Fruit fly (Drosophila melanogaster) whole organism, prepupa: ENCODE data around the gene nAChRalpha5.
A peak's percentile ranks its signal among the peaks of the same experiment; 100 is the strongest.

Experiments used
- Blimp-1 ChIP-seq: fragments of 200-800 bp; sonication (Bioruptor generic); optimal IDR thresholded peaks from 3 replicates; lab custom pipeline; 2017; ENCODE audit warnings: missing biosample characterization, missing genetic modification characterization, mild to moderate bottlenecking, moderate library complexity, missing genetic modification reagents
- CG10631 ChIP-seq: fragments of 200-800 bp; sonication (Bioruptor generic); optimal IDR thresholded peaks from 2 replicates; lab custom pipeline; 2016; ENCODE audit warnings: missing biosample characterization, missing genetic modification characterization
- CG11762 ChIP-seq: fragments of 200-800 bp; sonication (Bioruptor generic); optimal IDR thresholded peaks from 3 replicates; lab custom pipeline; 2016; ENCODE audit warnings: missing biosample characterization, missing genetic modification characterization; ENCODE audit not compliant: insufficient read depth
- CG1621 ChIP-seq: fragments of 200-800 bp; sonication (Bioruptor generic); optimal IDR thresholded peaks from 3 replicates; lab custom pipeline; 2018; ENCODE audit warnings: missing biosample characterization, mild to moderate bottlenecking, missing genetic modification characterization
- CG16779 ChIP-seq: fragments of 200-800 bp; sonication (Bioruptor generic); optimal IDR thresholded peaks from 3 replicates; lab custom pipeline; 2017; ENCODE audit warnings: missing biosample characterization, mild to moderate bottlenecking, missing genetic modification characterization
- CG3032 ChIP-seq: fragments of 200-800 bp; optimal IDR thresholded peaks from 2 replicates; lab custom pipeline; 2019; ENCODE audit warnings: missing biosample characterization, mild to moderate bottlenecking, missing genetic modification characterization, moderate library complexity
- CG34406 ChIP-seq: fragments of 200-800 bp; sonication (Bioruptor generic); optimal IDR thresholded peaks from 3 replicates; lab custom pipeline; 2016; ENCODE audit warnings: missing biosample characterization, missing genetic modification characterization
- CG3919 ChIP-seq: fragments of 200-800 bp; sonication (Bioruptor generic); optimal IDR thresholded peaks from 3 replicates; lab custom pipeline; 2016; ENCODE audit warnings: missing biosample characterization, missing genetic modification characterization
- CG6276 ChIP-seq: fragments of 200-800 bp; sonication (Bioruptor generic); optimal IDR thresholded peaks from 2 replicates; lab custom pipeline; 2017; ENCODE audit warnings: missing biosample characterization, mild to moderate bottlenecking, missing genetic modification characterization
- CG6854 ChIP-seq: fragments of 200-800 bp; sonication (Bioruptor generic); optimal IDR thresholded peaks from 2 replicates; lab custom pipeline; 2017; ENCODE audit warnings: missing biosample characterization, mild to moderate bottlenecking, missing genetic modification characterization
- CG7368 ChIP-seq: fragments of 200-800 bp; sonication (Bioruptor generic); optimal IDR thresholded peaks from 3 replicates; lab custom pipeline; 2016; ENCODE audit warnings: missing biosample characterization, missing genetic modification characterization
- CG8319 ChIP-seq: fragments of 200-800 bp; sonication (Bioruptor generic); optimal IDR thresholded peaks from 3 replicates; lab custom pipeline; 2016; ENCODE audit warnings: missing biosample characterization, missing genetic modification characterization
- CG8632 ChIP-seq: fragments of 200-800 bp; sonication (Bioruptor generic); optimal IDR thresholded peaks from 3 replicates; lab custom pipeline; 2016; ENCODE audit warnings: missing biosample characterization, missing genetic modification characterization
- Eip78C ChIP-seq: fragments of 200-800 bp; sonication (Bioruptor generic); peaks from one replicate; lab custom pipeline; 2016; ENCODE audit warnings: missing biosample characterization, missing genetic modification characterization
- Eip93F ChIP-seq: fragments of 200-800 bp; sonication (Bioruptor generic); optimal IDR thresholded peaks from 2 replicates; lab custom pipeline; 2016; ENCODE audit warnings: missing biosample characterization, mild to moderate bottlenecking, missing genetic modification characterization
- Gug ChIP-seq: fragments of 200-800 bp; sonication (Bioruptor generic); IDR thresholded peaks from 2 replicates; pipeline ENCODE4 v1.3.6; 2022; ENCODE audit warnings: missing biosample characterization, missing genetic modification characterization
- Hr38 ChIP-seq: sonication (Bioruptor generic); optimal IDR thresholded peaks from 2 replicates; lab custom pipeline; 2016; ENCODE audit warnings: missing biosample characterization, missing genetic modification characterization
- Hr39 ChIP-seq: fragments of 200-800 bp; sonication (Bioruptor generic); optimal IDR thresholded peaks from 2 replicates; lab custom pipeline; 2016; ENCODE audit warnings: missing biosample characterization, missing genetic modification characterization
- Lpt ChIP-seq: fragments of 200-800 bp; sonication (Bioruptor generic); optimal IDR thresholded peaks from 3 replicates; lab custom pipeline; 2016; ENCODE audit warnings: missing biosample characterization, missing genetic modification characterization
- Met ChIP-seq: fragments of 200-800 bp; sonication (Bioruptor generic); optimal IDR thresholded peaks from 3 replicates; lab custom pipeline; 2016; ENCODE audit warnings: missing biosample characterization, missing genetic modification characterization
- Smox ChIP-seq: fragments of 200-800 bp; sonication (Bioruptor generic); optimal IDR thresholded peaks from 3 replicates; lab custom pipeline; 2016; ENCODE audit warnings: missing biosample characterization, missing genetic modification characterization
- Sox102F ChIP-seq: fragments of 200-800 bp; sonication (Bioruptor generic); optimal IDR thresholded peaks from 2 replicates; lab custom pipeline; 2016; ENCODE audit warnings: missing biosample characterization, mild to moderate bottlenecking, missing genetic modification characterization
- Sox15 ChIP-seq: fragments of 200-800 bp; sonication (Bioruptor generic); optimal IDR thresholded peaks from 3 replicates; lab custom pipeline; 2016; ENCODE audit warnings: missing biosample characterization, missing genetic modification characterization
- achi ChIP-seq: fragments of 200-800 bp; sonication (Bioruptor generic); optimal IDR thresholded peaks from 3 replicates; lab custom pipeline; 2016; ENCODE audit warnings: missing biosample characterization, missing genetic modification characterization
- dac ChIP-seq: fragments of 200-800 bp; sonication (Bioruptor generic); optimal IDR thresholded peaks from 2 replicates; lab custom pipeline; 2017; ENCODE audit warnings: missing biosample characterization, mild to moderate bottlenecking, missing genetic modification characterization
- eg ChIP-seq: fragments of 200-800 bp; sonication (Bioruptor generic); IDR thresholded peaks from 3 replicates; pipeline ENCODE4 v1.3.6; 2022; ENCODE audit warnings: missing biosample characterization, missing genetic modification characterization
- fd59A ChIP-seq: fragments of 200-800 bp; sonication (Bioruptor generic); optimal IDR thresholded peaks from 2 replicates; lab custom pipeline; 2017; ENCODE audit warnings: missing biosample characterization, mild to moderate bottlenecking, missing genetic modification characterization, missing genetic modification reagents
- fkh ChIP-seq: fragments of 200-800 bp; sonication (Bioruptor generic); optimal IDR thresholded peaks from 3 replicates; lab custom pipeline; 2017; ENCODE audit warnings: missing biosample characterization, mild to moderate bottlenecking, missing genetic modification characterization, moderate library complexity
- lz ChIP-seq: fragments of 200-800 bp; sonication (Bioruptor generic); optimal IDR thresholded peaks from 3 replicates; lab custom pipeline; 2016; ENCODE audit warnings: missing biosample characterization, missing genetic modification characterization
- net ChIP-seq: fragments of 200-800 bp; sonication (Bioruptor generic); optimal IDR thresholded peaks from 3 replicates; lab custom pipeline; 2016; ENCODE audit warnings: missing biosample characterization, missing genetic modification characterization
- pdm3 ChIP-seq: fragments of 200-800 bp; sonication (Bioruptor generic); optimal IDR thresholded peaks from 3 replicates; lab custom pipeline; 2016; ENCODE audit warnings: missing biosample characterization, missing genetic modification characterization
- salr ChIP-seq, 2 experiments: fragments of 200-800 bp; sonication (Bioruptor generic); optimal IDR thresholded peaks; 3 replicates each; lab custom pipeline; 2016 to 2018; ENCODE audit warnings: missing biosample characterization in 2 of 2, missing genetic modification characterization in 2 of 2, mild to moderate bottlenecking in 1 of 2
- spab ChIP-seq: fragments of 200-800 bp; sonication (Bioruptor generic); optimal IDR thresholded peaks from 2 replicates; lab custom pipeline; 2017; ENCODE audit warnings: missing biosample characterization, mild to moderate bottlenecking, missing genetic modification characterization, missing genetic modification reagents
- ss ChIP-seq, 2 experiments: fragments of 200-800 bp; sonication (Bioruptor generic); optimal IDR thresholded peaks; 2 replicates in 1 of 2; 3 replicates in 1 of 2; lab custom pipeline; 2017 to 2018; ENCODE audit warnings: mild to moderate bottlenecking in 2 of 2, missing biosample characterization in 2 of 2, missing genetic modification characterization in 2 of 2, moderate library complexity in 1 of 2
- topi ChIP-seq: fragments of 200-800 bp; sonication (Bioruptor generic); optimal IDR thresholded peaks from 3 replicates; lab custom pipeline; 2016; ENCODE audit warnings: missing biosample characterization, missing genetic modification characterization
- vri ChIP-seq: fragments of 200-800 bp; sonication (Bioruptor generic); optimal IDR thresholded peaks from 3 replicates; lab custom pipeline; 2016; ENCODE audit warnings: missing biosample characterization, mild to moderate bottlenecking, missing genetic modification characterization

nAChRalpha5 gene

DNA sequence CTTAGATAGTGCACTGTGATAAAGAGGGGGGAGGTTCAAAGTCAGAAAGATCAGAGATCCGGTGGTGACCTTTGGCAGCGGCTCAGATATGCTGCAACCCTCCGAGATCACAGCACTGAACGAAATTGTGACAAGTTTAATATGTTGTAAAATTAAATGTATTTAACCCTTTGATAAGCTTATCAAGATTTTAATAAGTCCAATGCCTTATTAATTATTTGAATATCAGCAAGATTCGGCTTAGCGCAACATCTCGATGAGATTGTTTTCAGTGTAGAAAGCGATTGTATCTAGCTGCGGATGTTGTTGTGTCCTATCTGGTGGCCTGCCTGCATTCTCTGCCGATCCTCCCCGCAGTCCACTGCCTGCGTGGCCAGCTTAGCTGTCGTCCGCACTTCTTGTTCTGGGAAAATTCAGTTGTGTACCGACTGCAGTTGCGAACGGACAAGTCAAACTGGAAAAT, 7.2 kb downstream of the nAChRalpha5 start, which contains the start of gene NimC4 (continued):
- TF ChIP-seq net (peak; percentile 58), CG6276 (GFP tag; lab: Kevin White, UChicago) (peak; percentile 25), dac (GFP tag; lab: Kevin White, UChicago) (peak; percentile 11), vri (GFP tag; lab: Kevin White, UChicago) (no peak), Hr39 (GFP tag; lab: Kevin White, UChicago) (no peak), CG3032 (tag; lab: Kevin White, UChicago) (no peak), spab (GFP tag; lab: Kevin White, UChicago) (peak; percentile 33), CG8632 (GFP tag; lab: Kevin White, UChicago) (peak; percentile 17), topi (no peak), Sox102F (GFP tag; lab: Kevin White, UChicago) (no peak), CG11762 (GFP tag; lab: Kevin White, UChicago) (peak; percentile 42), Smox (GFP tag; lab: Kevin White, UChicago) (no peak), achi (GFP tag; lab: Kevin White, UChicago) (peak; percentile 37), Lpt (GFP tag; lab: Kevin White, UChicago) (peak; percentile 53), Eip78C (GFP tag; lab: Kevin White, UChicago) (peak; percentile 82), CG34406 (GFP tag; lab: Kevin White, UChicago) (peak; percentile 19), salr (GFP tag; optimal IDR thresholded peaks at IDR 0.05; lab: Kevin White, UChicago) (peak; percentile 30 to 39), Hr38 (GFP tag; lab: Kevin White, UChicago) (no peak), Met (no peak), eg (GFP tag; lab: Robert Waterston, UW) (peak; percentile 74; the same call in 2 of the 3 replicates), pdm3 (peak; percentile 51), Blimp-1 (no peak), CG10631 (GFP tag; lab: Kevin White, UChicago) (peak; percentile 52), Sox15 (no peak), fkh (GFP tag; lab: Kevin White, UChicago) (no peak), CG7368 (GFP tag; lab: Kevin White, UChicago) (peak; percentile 0), CG8319 (GFP tag; lab: Kevin White, UChicago) (no peak), Gug (GFP tag; lab: Robert Waterston, UW) (peak; percentile 78), CG16779 (tag; lab: Kevin White, UChicago) (peak; percentile 47), lz (GFP tag; lab: Kevin White, UChicago) (no peak), ss (GFP tag; optimal IDR thresholded peaks at IDR 0.05; lab: Kevin White, UChicago) (peak; percentile 10 to 55), CG3919 (GFP tag; lab: Kevin White, UChicago) (peak; percentile 58), fd59A (GFP tag; lab: Kevin White, UChicago) (peak; percentile 27)

DNA sequence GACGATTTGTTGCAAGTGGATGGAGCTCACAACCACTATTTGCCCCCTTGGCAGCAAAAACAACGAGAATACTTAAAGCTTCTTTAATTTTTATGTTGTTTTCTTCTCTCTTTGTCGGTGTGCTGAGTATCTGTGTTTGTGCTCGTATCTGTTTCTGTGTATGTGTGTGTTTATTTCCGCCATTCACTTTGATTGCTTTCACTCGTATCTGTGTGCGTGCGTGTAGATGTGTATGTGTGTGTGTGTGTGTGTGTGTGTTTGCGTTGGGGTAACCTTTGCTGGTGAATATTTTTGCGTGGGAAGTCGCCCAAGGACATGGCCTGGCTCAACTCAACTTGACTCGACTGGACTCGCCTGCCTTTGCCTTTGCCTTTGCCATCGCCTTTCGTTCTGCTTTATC, 10.0 kb downstream of the nAChRalpha5 start:
- TF ChIP-seq CG1621 (tag; lab: Kevin White, UChicago) = no peak
- TF ChIP-seq Gug (GFP tag; lab: Robert Waterston, UW) = no peak
- TF ChIP-seq CG3032 (tag; lab: Kevin White, UChicago) = no peak
- TF ChIP-seq Sox15 = no peak
- no peak for TF ChIP-seq ss (GFP tag; optimal IDR thresholded peaks at IDR 0.05; lab: Kevin White, UChicago)
- TF ChIP-seq CG6854 (GFP tag; lab: Kevin White, UChicago) = no peak
- TF ChIP-seq CG34406 (GFP tag; lab: Kevin White, UChicago) = no peak
- no peak for TF ChIP-seq Eip93F (GFP tag; lab: Kevin White, UChicago)
- TF ChIP-seq, all 60 proteins: peak for 0

DNA sequence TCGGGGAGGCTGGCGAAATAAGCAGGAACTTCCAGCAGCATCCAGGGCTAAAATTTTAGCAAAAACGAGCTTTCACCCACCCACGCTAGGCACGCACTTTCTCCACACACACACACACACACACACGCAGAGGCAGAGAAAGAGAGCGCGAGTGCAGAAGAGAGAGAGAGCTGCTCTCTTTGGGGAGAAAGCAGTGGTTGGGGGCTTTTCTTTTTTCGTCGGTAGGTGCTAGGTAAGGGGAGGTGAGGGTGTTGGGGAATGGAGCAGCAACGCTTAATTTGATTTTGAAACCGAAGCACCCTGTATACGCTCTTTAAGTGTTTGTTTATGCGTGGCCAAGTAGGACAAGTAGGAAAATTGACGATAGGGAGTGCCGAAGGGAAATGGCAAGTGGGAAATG, 14.3 kb downstream of the nAChRalpha5 start:
- no peak for TF ChIP-seq Blimp-1
- no peak for TF ChIP-seq CG1621 (tag; lab: Kevin White, UChicago)
- no peak for TF ChIP-seq ss (GFP tag; optimal IDR thresholded peaks at IDR 0.05; lab: Kevin White, UChicago)
- no peak for TF ChIP-seq net
- TF ChIP-seq Met = no peak
- TF ChIP-seq CG6276 (GFP tag; lab: Kevin White, UChicago) = no peak
